Worm (Caenorhabditis elegans): ENCODE data around the gene str-256.

str-256 gene

DNA sequence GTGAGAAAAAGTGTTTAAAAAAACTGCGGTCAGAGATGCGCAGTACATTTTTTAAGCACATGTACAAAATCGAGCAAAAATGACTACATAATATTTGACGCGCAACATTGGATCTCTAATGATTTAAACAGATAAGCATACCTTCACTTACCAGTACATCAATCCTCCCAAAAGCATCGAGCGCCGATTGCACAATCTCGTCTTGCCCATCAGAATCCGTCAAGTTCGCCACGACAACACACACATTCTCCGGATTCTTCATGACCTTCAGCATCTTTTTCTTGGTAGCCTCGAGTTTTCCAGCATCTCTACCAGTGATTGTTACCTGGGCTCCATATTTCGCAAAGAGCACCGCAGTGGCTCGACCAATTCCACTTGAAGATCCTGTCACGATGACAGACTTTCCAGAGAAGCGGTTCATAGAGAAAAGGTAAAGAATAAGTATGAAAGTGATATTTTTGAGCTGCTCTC lies 1.7 kb upstream of the str-256 start, which contains the start of gene T01G6.10:
Gene T01G6.10, minus strand, starts transcription at position 421 of the 471 bp plus-strand sequence.
- TF ChIP-seq nhr-28 (tag; optimal IDR thresholded peaks at IDR 0.05) (no peak), nhr-2 (tag; optimal IDR thresholded peaks at IDR 0.05) (no peak), lsy-2 (tag; optimal IDR thresholded peaks at IDR 0.05) (no peak), nhr-12 (tag; optimal IDR thresholded peaks at IDR 0.05) (no peak), lin-32 (GFP tag; optimal IDR thresholded peaks at IDR 0.05) (no peak), blmp-1 (tag; optimal IDR thresholded peaks at IDR 0.05) (no peak), drap-1 (GFP tag; optimal IDR thresholded peaks at IDR 0.05) (no peak), unc-62 (GFP tag; optimal IDR thresholded peaks at IDR 0.05) (no peak), nhr-76 (tag; optimal IDR thresholded peaks at IDR 0.05) (no peak), hlh-1 (tag; optimal IDR thresholded peaks at IDR 0.05) (no peak)

DNA sequence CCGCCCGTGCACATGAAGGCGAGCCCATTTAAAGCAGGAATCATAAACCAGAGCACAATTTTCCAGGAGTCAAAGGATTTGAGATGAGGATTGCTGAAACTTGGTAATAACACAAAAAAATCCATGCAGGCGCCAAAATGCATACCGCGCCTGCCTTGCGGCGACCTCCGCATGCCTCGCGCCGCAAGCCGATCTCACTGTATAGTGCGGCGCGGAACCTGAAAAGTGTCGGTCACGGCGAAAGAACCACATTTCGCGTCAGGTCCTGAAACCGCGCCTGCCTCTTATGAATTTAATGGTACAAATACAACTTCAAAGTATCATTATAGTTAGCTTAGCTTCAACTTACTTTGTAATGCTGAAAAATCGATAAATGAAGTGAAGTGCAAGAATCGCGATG lies 595 bp downstream of the str-256 start:
- no peak for TF ChIP-seq lin-13 (tag; optimal IDR thresholded peaks at IDR 0.05)
- no peak for TF ChIP-seq nhr-28 (tag; optimal IDR thresholded peaks at IDR 0.05)
- TF ChIP-seq bed-3 (GFP tag; optimal IDR thresholded peaks at IDR 0.05) = no peak
- no peak for TF ChIP-seq ceh-83 (GFP tag; optimal IDR thresholded peaks at IDR 0.05)
- no peak for TF ChIP-seq ham-2 (GFP tag; optimal IDR thresholded peaks at IDR 0.05)
- no peak for TF ChIP-seq M03D4.4 (tag; optimal IDR thresholded peaks at IDR 0.05)
- no peak for TF ChIP-seq zip-8 (tag; optimal IDR thresholded peaks at IDR 0.05)
- TF ChIP-seq nhr-12 (tag; optimal IDR thresholded peaks at IDR 0.05) = no peak
- TF ChIP-seq hlh-1 (tag; optimal IDR thresholded peaks at IDR 0.05) = no peak
- TF ChIP-seq elt-3 (tag; optimal IDR thresholded peaks at IDR 0.05) = no peak
- TF ChIP-seq pha-4 (tag; optimal IDR thresholded peaks at IDR 0.05) = no peak
- no peak for TF ChIP-seq mep-1 (tag; optimal IDR thresholded peaks at IDR 0.05)
- TF ChIP-seq mab-5 (tag; optimal IDR thresholded peaks at IDR 0.05) = no peak
- no peak for TF ChIP-seq nhr-2 (tag; optimal IDR thresholded peaks at IDR 0.05)
- TF ChIP-seq flh-1 (GFP tag; optimal IDR thresholded peaks at IDR 0.05) = no peak
- no peak for TF ChIP-seq ces-1 (GFP tag; optimal IDR thresholded peaks at IDR 0.05)
- TF ChIP-seq ceh-43 (GFP tag; optimal IDR thresholded peaks at IDR 0.05) = no peak

DNA sequence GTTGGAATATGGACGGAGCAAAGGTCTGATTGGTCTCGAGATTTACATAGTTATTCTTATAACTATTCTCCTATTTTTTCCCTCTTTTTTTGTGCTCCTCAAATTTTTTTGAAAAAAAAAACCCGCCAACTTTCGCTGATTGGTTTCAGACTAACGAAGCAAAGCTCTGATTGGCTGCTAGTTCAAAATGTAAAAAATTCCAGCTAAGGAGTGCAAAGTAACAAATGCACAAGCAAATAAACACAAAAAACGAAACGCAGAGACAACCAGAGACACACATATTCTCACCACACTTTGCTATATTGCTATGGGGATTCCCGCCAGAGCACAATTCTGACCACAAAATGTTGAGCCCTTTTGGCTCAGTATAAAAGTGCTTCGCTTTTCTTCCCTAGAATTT lies 3.7 kb downstream of the str-256 start, which contains the start of gene T01G6.1:
Gene T01G6.1, plus strand, starts transcription at position 301 of the 400 bp plus-strand sequence.
- TF ChIP-seq nhr-76 (tag; optimal IDR thresholded peaks at IDR 0.05) (no peak), flh-1 (GFP tag; optimal IDR thresholded peaks at IDR 0.05) (no peak), nhr-2 (tag; optimal IDR thresholded peaks at IDR 0.05) (no peak), zip-8 (tag; optimal IDR thresholded peaks at IDR 0.05) (no peak), nhr-237 (tag; optimal IDR thresholded peaks at IDR 0.05) (no peak), bed-3 (GFP tag; optimal IDR thresholded peaks at IDR 0.05) (no peak), sptf-1 (tag; optimal IDR thresholded peaks at IDR 0.05) (no peak), unc-39 (tag; optimal IDR thresholded peaks at IDR 0.05) (no peak), M03D4.4 (tag; optimal IDR thresholded peaks at IDR 0.05) (no peak), ceh-39 (tag; optimal IDR thresholded peaks at IDR 0.05) (no peak), ceh-83 (GFP tag; optimal IDR thresholded peaks at IDR 0.05) (no peak), pha-4 (tag; optimal IDR thresholded peaks at IDR 0.05) (no peak), ham-2 (GFP tag; optimal IDR thresholded peaks at IDR 0.05) (no peak), elt-3 (tag; optimal IDR thresholded peaks at IDR 0.05) (no peak), ztf-11 (tag; optimal IDR thresholded peaks at IDR 0.05) (no peak), mls-2 (tag; optimal IDR thresholded peaks at IDR 0.05) (no peak), sem-2 (GFP tag; optimal IDR thresholded peaks at IDR 0.05) (no peak), ces-1 (GFP tag; optimal IDR thresholded peaks at IDR 0.05) (no peak), mab-5 (tag; optimal IDR thresholded peaks at IDR 0.05) (no peak)

DNA sequence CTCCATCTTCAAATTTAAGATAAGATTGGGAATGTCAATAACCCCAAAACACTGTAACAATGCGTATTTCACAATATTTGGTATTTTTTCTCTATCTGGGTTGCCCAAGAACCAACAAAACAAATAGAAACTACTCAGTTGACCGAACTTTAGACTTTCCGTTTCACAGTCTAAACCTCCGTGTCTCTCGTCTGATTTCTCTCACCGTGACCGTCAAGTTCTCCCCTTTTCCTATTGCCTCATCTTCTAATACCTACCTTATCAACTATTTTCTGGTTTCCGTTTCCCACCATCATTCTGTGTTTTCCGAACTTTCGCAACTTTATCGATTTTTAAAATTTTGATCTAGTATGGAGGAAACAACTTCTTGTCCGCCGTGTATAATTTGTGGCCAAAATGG lies 6.8 kb downstream of the str-256 start, which contains the start of gene nhr-131:
Gene nhr-131, plus strand, starts transcription at position 87 of the 400 bp plus-strand sequence.
- TF ChIP-seq unc-120 (tag; optimal IDR thresholded peaks at IDR 0.05; ENCODE audit: poor library complexity, severe bottlenecking) (no peak), ztf-11 (tag; optimal IDR thresholded peaks at IDR 0.05) (no peak), sptf-1 (tag; optimal IDR thresholded peaks at IDR 0.05) (no peak), ceh-83 (GFP tag; optimal IDR thresholded peaks at IDR 0.05) (no peak)

DNA sequence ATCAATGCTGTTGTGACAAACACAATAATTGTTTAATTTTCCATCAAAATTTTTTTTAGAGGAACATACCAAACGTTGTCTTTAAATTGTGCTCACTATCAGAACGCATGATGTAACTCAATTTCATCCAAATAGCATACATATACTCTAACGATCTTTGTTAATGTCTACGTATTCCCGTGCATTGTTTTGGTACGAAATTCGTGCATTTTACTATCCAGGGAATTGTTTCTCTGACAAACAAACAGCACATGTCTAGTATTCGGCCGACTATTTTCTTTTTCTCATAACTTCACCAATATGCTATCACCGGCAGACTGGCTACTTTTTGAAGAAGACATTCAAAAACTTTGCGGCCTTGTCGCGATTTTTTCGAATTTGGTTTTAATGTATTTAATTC lies 9.7 kb downstream of the str-256 start, which contains the start of gene str-196:
Gene str-196, plus strand, starts transcription at position 301 of the 400 bp plus-strand sequence.
- no peak for TF ChIP-seq lin-13 (tag; optimal IDR thresholded peaks at IDR 0.05)

Data from whole organism, mixed stage, embryonic.